Fruit fly (Drosophila melanogaster): ENCODE measurements around the gene Or2a.

DNA sequence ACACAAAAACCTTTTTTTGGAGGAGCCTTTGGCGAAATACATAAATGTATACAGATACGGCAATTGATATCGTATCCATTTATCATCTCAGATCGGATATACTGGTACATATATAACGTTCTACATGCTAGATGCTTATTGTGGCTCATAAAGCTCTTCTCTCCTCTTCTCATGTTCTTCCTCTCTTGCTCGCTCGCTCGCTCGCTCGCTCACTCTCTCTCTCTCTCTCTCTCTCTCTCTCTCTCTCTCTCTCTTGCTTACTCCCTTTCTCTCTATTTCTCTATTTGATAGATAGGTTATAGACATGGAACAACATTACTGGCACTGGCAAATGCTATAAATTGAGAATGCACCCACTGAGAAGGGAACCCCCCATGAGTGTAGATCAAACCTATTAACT lies 9.0 kb downstream of the Or2a start:
- no peak for TF ChIP-seq salr (GFP tag; optimal IDR thresholded peaks at IDR 0.05)
- TF ChIP-seq Eip75B (GFP tag; optimal IDR thresholded peaks at IDR 0.05), result no peak
- TF ChIP-seq spab (GFP tag; optimal IDR thresholded peaks at IDR 0.05), result no peak
- TF ChIP-seq CG1621 (tag; optimal IDR thresholded peaks at IDR 0.05), result no peak
- TF ChIP-seq fd85E (GFP tag; optimal IDR thresholded peaks at IDR 0.05), result no peak
- no peak for TF ChIP-seq CG16779 (tag; optimal IDR thresholded peaks at IDR 0.05)
- TF ChIP-seq Ets21C (GFP tag; optimal IDR thresholded peaks at IDR 0.05), result no peak
- no peak for TF ChIP-seq CG8319 (GFP tag; optimal IDR thresholded peaks at IDR 0.05)
- no peak for TF ChIP-seq Gug (GFP tag; IDR thresholded peaks at IDR 0.05)

Measured in whole organism, prepupa.